Worm (Caenorhabditis elegans) whole organism, mixed stage, embryonic: ENCODE data around the gene clec-38.

Experiments used
- blmp-1 ChIP-seq: fragments of 150-350 bp; optimal IDR thresholded peaks from 2 replicates; lab custom pipeline; 2014; ENCODE audit warnings: missing biosample characterization, missing genetic modification characterization
- ces-1 ChIP-seq: fragments of 150-350 bp; optimal IDR thresholded peaks from 2 replicates; lab custom pipeline; 2014; ENCODE audit warnings: missing biosample characterization, missing genetic modification reagents, missing genetic modification characterization
- elt-3 ChIP-seq: fragments of 150-350 bp; optimal IDR thresholded peaks from 2 replicates; lab custom pipeline; 2014; ENCODE audit warnings: missing biosample characterization, missing genetic modification characterization
- nhr-28 ChIP-seq: fragments of 150-350 bp; optimal IDR thresholded peaks from 2 replicates; lab custom pipeline; 2014; ENCODE audit warnings: missing biosample characterization, missing genetic modification characterization
- snpc-4 ChIP-seq: fragments of 150-350 bp; optimal IDR thresholded peaks from 2 replicates; lab custom pipeline; 2014; ENCODE audit warnings: missing biosample characterization, missing genetic modification characterization
- unc-39 ChIP-seq: fragments of 150-350 bp; optimal IDR thresholded peaks from 2 replicates; lab custom pipeline; 2014; ENCODE audit warnings: missing biosample characterization, missing genetic modification characterization

DNA sequence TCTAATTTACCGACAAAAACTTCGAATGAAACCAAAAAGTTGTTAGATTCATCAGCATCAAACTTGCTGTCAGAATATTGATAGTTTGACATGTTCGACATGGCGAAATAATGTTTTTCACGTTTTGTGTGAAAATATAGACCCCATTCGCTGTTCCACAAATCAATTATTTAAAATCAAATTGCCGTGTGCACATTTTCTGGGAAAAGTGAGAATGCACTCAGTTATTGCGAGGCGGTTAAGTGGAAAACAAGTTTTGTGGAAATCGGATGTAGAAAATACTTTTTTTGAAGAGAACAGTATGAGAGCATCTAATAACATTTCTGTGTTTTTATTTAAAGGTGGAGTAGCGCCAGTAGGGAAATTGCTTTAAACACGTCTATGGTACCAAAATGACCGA is 41.7 kb downstream of the clec-38 start, which contains the start of gene srw-42:
- TF ChIP-seq snpc-4 (tag; lab: Kevin White, UChicago) = no peak
- TF ChIP-seq blmp-1 (tag; lab: Kevin White, UChicago) = no peak
- TF ChIP-seq nhr-28 (tag; lab: Kevin White, UChicago) = no peak
- no peak for TF ChIP-seq ces-1 (GFP tag; lab: Kevin White, UChicago)
- no peak for TF ChIP-seq unc-39 (tag; lab: Kevin White, UChicago)
- TF ChIP-seq elt-3 = no peak
